Worm (Caenorhabditis elegans): Measurements from ENCODE around the gene sre-6.

DNA sequence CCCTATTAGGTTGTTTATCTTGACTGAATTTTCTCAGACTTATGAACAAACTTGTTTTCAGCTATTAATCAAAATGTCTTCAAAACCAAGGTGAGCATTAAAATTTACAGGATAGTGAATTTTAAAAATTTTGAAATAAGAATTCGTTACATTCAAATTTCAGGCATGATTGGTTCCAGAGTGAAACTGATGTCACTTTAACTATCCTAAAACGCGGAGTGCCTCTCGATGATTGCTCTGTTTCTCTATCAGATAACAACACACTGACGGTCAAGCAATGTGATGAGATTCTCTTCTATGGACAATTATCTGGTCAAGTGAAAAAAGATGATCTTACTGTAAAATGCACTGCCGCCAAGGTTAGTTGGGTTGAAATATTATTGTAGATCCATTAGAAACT lies 8.8 kb upstream of the sre-6 start, which contains the start of gene D1054.3:
- TF ChIP-seq efl-1 (GFP tag; optimal IDR thresholded peaks at IDR 0.05) (no peak), madf-3 (GFP tag; IDR thresholded peaks at IDR 0.05) (peak; percentile 74; the same call in 1 of the 2 replicates), madf-10 (tag; optimal IDR thresholded peaks at IDR 0.05) (no peak), ccch-3 (GFP tag; optimal IDR thresholded peaks at IDR 0.05) (no peak), dpff-1 (tag; optimal IDR thresholded peaks at IDR 0.05) (no peak), ztf-3 (GFP tag; optimal IDR thresholded peaks at IDR 0.05) (no peak), nhr-179 (tag; optimal IDR thresholded peaks at IDR 0.05) (no peak), rcor-1 (GFP tag; IDR thresholded peaks at IDR 0.05) (no peak)

Measured in whole organism, young adult.